Worm (Caenorhabditis elegans) whole organism, late embryonic: Measurements from ENCODE around the gene ilys-5.

Source experiments
- C38D4.7 ChIP-seq: fragments of 200-800 bp; sonication (Bioruptor generic); optimal IDR thresholded peaks from 2 replicates; lab custom pipeline; 2018; ENCODE audit warnings: mild to moderate bottlenecking, missing genetic modification characterization, moderate library complexity, missing compliant biosample characterization
- F13H6.1 ChIP-seq: sonication (generic microtip); optimal IDR thresholded peaks from 2 replicates; lab custom pipeline; 2016; ENCODE audit warnings: missing genetic modification characterization, missing compliant biosample characterization
- Y22D7AL.16 ChIP-seq: sonication (generic microtip); optimal IDR thresholded peaks from 2 replicates; lab custom pipeline; 2016; ENCODE audit warnings: missing genetic modification characterization, missing compliant biosample characterization
- ceh-19 ChIP-seq: fragments of 200-800 bp; sonication (Bioruptor generic); optimal IDR thresholded peaks from 2 replicates; lab custom pipeline; 2018; ENCODE audit warnings: mild to moderate bottlenecking, missing genetic modification characterization, missing compliant biosample characterization
- ceh-2 ChIP-seq: sonication (generic microtip); optimal IDR thresholded peaks from 2 replicates; lab custom pipeline; 2016; ENCODE audit warnings: missing genotype, missing genetic modification characterization, missing compliant biosample characterization
- elt-2 ChIP-seq: sonication (generic microtip); optimal IDR thresholded peaks from 2 replicates; lab custom pipeline; 2016; ENCODE audit warnings: missing genetic modification reagents, missing genetic modification characterization, missing compliant biosample characterization
- fkh-10 ChIP-seq: fragments of 150-350 bp; optimal IDR thresholded peaks from 2 replicates; lab custom pipeline; 2014; ENCODE audit warnings: missing biosample characterization, missing genetic modification reagents, missing genetic modification characterization
- hlh-15 ChIP-seq: sonication (generic microtip); optimal IDR thresholded peaks from 2 replicates; lab custom pipeline; 2016; ENCODE audit warnings: missing genetic modification characterization, missing compliant biosample characterization
- lin-11 ChIP-seq: fragments of 200-800 bp; sonication (Bioruptor generic); optimal IDR thresholded peaks from 2 replicates; lab custom pipeline; 2018; ENCODE audit warnings: mild to moderate bottlenecking, missing genetic modification characterization, missing compliant biosample characterization
- npax-4 ChIP-seq: sonication (generic microtip); optimal IDR thresholded peaks from 2 replicates; lab custom pipeline; 2016; ENCODE audit warnings: missing genetic modification characterization, missing compliant biosample characterization
- pag-3 ChIP-seq: sonication (generic microtip); optimal IDR thresholded peaks from 2 replicates; lab custom pipeline; 2016; ENCODE audit warnings: missing compliant biosample characterization, missing genetic modification characterization, borderline replicate concordance
- pat-9 ChIP-seq: fragments of 200-800 bp; sonication (Bioruptor generic); optimal IDR thresholded peaks from 2 replicates; lab custom pipeline; 2018; ENCODE audit warnings: mild to moderate bottlenecking, missing genetic modification characterization, moderate library complexity, missing compliant biosample characterization

DNA sequence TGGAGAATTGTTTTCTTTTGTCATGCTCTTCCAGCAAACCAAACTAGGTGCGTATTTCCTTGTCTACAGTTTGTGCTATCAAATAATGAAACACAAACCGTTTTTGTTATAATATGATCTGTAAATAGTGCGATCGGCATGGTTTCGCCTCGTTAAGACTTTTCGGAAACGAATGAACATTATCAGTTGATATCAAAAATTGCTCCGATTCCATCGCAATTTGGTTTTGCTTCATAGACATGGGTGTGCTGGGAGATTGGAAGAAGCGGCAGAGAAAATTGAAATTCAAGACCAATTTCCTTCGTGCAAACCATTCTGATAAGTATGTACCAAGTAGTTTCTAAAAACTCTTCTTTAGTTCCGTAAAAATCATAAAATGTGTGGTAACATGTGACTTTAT, 1.4 kb upstream of the ilys-5 start:
- TF ChIP-seq fkh-10 (GFP tag; lab: Kevin White, UChicago): no peak
- no peak for TF ChIP-seq npax-4 (tag; lab: Kevin White, UChicago)
- TF ChIP-seq hlh-15 (tag; lab: Kevin White, UChicago): no peak
- no peak for TF ChIP-seq elt-2 (tag; lab: Kevin White, UChicago)
- no peak for TF ChIP-seq Y22D7AL.16
- no peak for TF ChIP-seq F13H6.1 (tag; lab: Kevin White, UChicago)
- no peak for TF ChIP-seq ceh-19 (GFP tag; lab: Kevin White, UChicago)
- TF ChIP-seq pag-3 (tag; lab: Kevin White, UChicago): no peak
- no peak for TF ChIP-seq lin-11 (tag; lab: Kevin White, UChicago)
- TF ChIP-seq pat-9: no peak
- TF ChIP-seq C38D4.7 (GFP tag; lab: Kevin White, UChicago): no peak
- TF ChIP-seq ceh-2 (tag; lab: Kevin White, UChicago): no peak
